Worm (Caenorhabditis elegans): ENCODE data around the gene bcl-11.

bcl-11 gene

DNA sequence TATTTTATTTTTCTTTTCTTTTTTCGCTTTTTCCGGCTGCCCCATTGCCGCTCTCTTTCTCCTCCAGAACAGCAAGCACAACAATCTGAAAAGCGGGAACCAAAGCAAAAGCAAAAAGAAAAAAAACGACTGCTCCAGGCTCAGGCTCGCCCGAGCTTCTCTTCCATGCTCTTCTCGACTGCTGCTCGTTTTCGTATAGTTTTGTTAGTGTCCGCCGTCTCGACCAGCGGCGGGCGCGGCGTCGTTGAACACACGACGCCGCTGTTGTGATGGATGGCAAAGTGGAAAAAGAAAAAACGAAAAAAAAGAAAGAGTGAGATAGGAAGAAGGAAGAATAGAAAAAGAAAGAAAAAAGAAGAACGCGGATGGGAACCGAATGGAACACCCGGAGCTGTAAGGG, 5.7 kb upstream of the bcl-11 start:
- TF ChIP-seq lin-11 (tag; optimal IDR thresholded peaks at IDR 0.05) (no peak), ceh-24 (tag; optimal IDR thresholded peaks at IDR 0.05) (no peak), Y22D7AL.16 (tag; optimal IDR thresholded peaks at IDR 0.05) (no peak), sdc-2 (tag; optimal IDR thresholded peaks at IDR 0.05) (no peak), mec-3 (tag; optimal IDR thresholded peaks at IDR 0.05; ENCODE audit: borderline replicate concordance) (no peak), ets-4 (tag; optimal IDR thresholded peaks at IDR 0.05) (no peak), gmeb-2 (tag; optimal IDR thresholded peaks at IDR 0.05) (no peak), nfya-1 (tag; optimal IDR thresholded peaks at IDR 0.05) (no peak), dmd-4 (tag; optimal IDR thresholded peaks at IDR 0.05; ENCODE audit: borderline replicate concordance) (no peak), C08G9.2 (tag; optimal IDR thresholded peaks at IDR 0.05) (no peak), ceh-31 (tag; optimal IDR thresholded peaks at IDR 0.05) (no peak), ceh-19 (GFP tag; optimal IDR thresholded peaks at IDR 0.05) (no peak), pha-2 (tag; optimal IDR thresholded peaks at IDR 0.05) (no peak), elt-2 (tag; optimal IDR thresholded peaks at IDR 0.05) (no peak)

DNA sequence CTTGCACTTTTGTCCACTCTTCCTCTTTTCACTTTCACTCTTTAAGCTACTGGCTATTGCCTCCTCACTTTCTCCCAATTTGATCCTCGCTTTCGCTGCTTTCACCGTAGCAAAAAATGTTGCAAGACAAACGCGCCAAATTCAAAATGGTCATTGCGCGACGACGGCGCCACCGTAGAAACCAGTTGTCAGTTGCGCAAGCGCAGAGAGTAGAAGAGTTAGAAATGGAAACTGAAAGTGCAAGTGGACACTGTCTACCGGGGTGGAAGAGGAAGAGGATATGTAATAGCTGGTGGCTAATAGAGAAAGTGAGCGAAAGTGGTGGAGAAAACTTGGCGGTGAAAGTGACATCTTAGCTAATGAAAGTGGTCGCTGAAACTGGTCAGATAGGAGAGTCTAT, 4.7 kb upstream of the bcl-11 start:
- no peak for TF ChIP-seq ceh-45 (GFP tag; IDR thresholded peaks at IDR 0.05)
- TF ChIP-seq F13H6.1 (tag; optimal IDR thresholded peaks at IDR 0.05), result peak; percentile 94
- TF ChIP-seq madf-2 (tag; optimal IDR thresholded peaks at IDR 0.05), result no peak
- TF ChIP-seq ets-4 (tag; optimal IDR thresholded peaks at IDR 0.05), result no peak
- no peak for TF ChIP-seq zip-5 (tag; optimal IDR thresholded peaks at IDR 0.05)
- TF ChIP-seq ceh-31 (tag; optimal IDR thresholded peaks at IDR 0.05), result peak; percentile 42

DNA sequence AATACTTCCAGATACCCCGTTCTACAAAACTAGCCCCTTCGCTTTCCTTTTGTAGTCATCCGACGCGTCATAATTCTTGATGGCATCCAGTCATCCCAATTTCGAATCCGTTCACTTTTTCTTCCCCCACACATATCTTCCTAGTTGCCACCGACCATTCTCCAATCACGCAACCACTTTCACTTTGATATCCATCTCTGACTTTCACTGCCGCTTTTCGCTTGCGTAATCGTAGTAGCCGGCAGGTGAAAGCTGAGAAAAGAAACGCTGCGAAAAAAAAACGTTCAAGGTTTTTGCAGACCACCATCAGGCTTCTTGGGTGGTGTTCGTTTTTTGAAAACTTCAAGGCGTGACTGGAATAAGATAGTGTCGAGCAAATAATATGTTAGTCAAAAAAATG, 3.5 kb upstream of the bcl-11 start:
- TF ChIP-seq ref-2 (tag; optimal IDR thresholded peaks at IDR 0.05) (peak; percentile 17), pax-1 (tag; optimal IDR thresholded peaks at IDR 0.05) (no peak), ama-1 (optimal IDR thresholded peaks at IDR 0.05) (no peak), nhr-11 (tag; optimal IDR thresholded peaks at IDR 0.05) (no peak), nfya-1 (tag; optimal IDR thresholded peaks at IDR 0.05) (no peak), unc-55 (GFP tag; optimal IDR thresholded peaks at IDR 0.05) (no peak), sox-4 (tag; optimal IDR thresholded peaks at IDR 0.05) (no peak), pros-1 (tag; optimal IDR thresholded peaks at IDR 0.05) (no peak), ceh-19 (GFP tag; optimal IDR thresholded peaks at IDR 0.05) (no peak), ceh-18 (tag; optimal IDR thresholded peaks at IDR 0.05) (no peak), ceh-24 (tag; optimal IDR thresholded peaks at IDR 0.05) (no peak), pqm-1 (tag; optimal IDR thresholded peaks at IDR 0.05) (no peak), hlh-6 (tag; optimal IDR thresholded peaks at IDR 0.05) (no peak), F13H6.1 (tag; optimal IDR thresholded peaks at IDR 0.05) (peak; percentile 6), rnt-1 (tag; optimal IDR thresholded peaks at IDR 0.05) (peak; percentile 55), mec-3 (tag; optimal IDR thresholded peaks at IDR 0.05; ENCODE audit: borderline replicate concordance) (no peak), madf-2 (tag; optimal IDR thresholded peaks at IDR 0.05) (no peak)

DNA sequence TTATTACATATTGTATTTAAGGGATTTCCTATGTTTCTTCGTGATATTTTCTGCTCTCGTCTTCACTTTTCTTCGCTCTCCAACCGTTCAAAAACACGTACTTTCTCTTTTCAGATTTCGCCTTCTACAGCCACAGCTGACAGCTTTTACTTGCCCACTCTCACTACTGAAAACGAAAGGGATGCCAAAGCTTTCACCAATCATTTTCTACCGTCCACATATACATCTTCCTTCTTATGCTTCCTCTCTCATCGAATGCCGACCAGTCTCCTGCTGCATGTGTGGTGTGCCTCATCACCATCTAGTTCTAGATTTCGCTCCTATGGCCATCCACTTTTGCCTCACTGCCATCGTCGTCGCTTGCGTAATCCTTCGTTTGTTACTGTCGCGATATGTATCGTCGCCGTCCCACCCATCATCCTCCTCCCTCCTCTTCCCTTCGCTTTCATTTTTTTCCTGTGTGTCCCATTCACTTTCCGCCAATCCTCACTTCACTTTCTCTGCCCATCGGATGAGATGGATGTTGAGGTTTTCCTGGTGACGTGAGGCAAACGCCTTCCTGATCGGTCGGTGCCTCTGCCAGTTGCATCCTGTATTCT, 2.5 kb upstream of the bcl-11 start:
- TF ChIP-seq F13H6.1 (tag; optimal IDR thresholded peaks at IDR 0.05), result peak; percentile 60
- TF ChIP-seq ceh-19 (GFP tag; optimal IDR thresholded peaks at IDR 0.05), result no peak
- no peak for TF ChIP-seq hlh-13 (GFP tag; optimal IDR thresholded peaks at IDR 0.05)
- no peak for TF ChIP-seq unc-42 (tag; optimal IDR thresholded peaks at IDR 0.05)
- no peak for TF ChIP-seq ama-1 (optimal IDR thresholded peaks at IDR 0.05)
- TF ChIP-seq ceh-31 (tag; optimal IDR thresholded peaks at IDR 0.05), result peak; percentile 20
- no peak for TF ChIP-seq pat-9 (tag; optimal IDR thresholded peaks at IDR 0.05)
- no peak for TF ChIP-seq pha-4 (tag; optimal IDR thresholded peaks at IDR 0.05)
- TF ChIP-seq hlh-8 (tag; optimal IDR thresholded peaks at IDR 0.05), result no peak
- no peak for TF ChIP-seq K02D7.2 (tag; optimal IDR thresholded peaks at IDR 0.05)
- no peak for TF ChIP-seq ceh-34 (tag; optimal IDR thresholded peaks at IDR 0.05)
- no peak for TF ChIP-seq ceh-45 (GFP tag; IDR thresholded peaks at IDR 0.05)
- TF ChIP-seq pha-2 (tag; optimal IDR thresholded peaks at IDR 0.05), result no peak
- TF ChIP-seq sox-4 (tag; optimal IDR thresholded peaks at IDR 0.05), result no peak
- TF ChIP-seq gmeb-2 (tag; optimal IDR thresholded peaks at IDR 0.05), result no peak
